Worm (Caenorhabditis elegans): ENCODE data around the gene R74.8.

R74.8 gene

ce11 chrIII:4193659-4194103 is 12.4 kb upstream of the R74.8 start, which contains the start of gene xbp-1 (continued):
- TF ChIP-seq Y5F2A.4 (GFP tag; optimal IDR thresholded peaks at IDR 0.05) = no peak
- TF ChIP-seq dmd-9 (GFP tag; IDR thresholded peaks at IDR 0.05) = peak; percentile 63; the same call in 1 of the 2 replicates
- TF ChIP-seq T20F7.1 (GFP tag; optimal IDR thresholded peaks at IDR 0.05) = peak; percentile 88
- TF ChIP-seq hlh-30 (tag; optimal IDR thresholded peaks at IDR 0.05; ENCODE audit: insufficient read depth) = peak; percentile 94
- peak; percentile 45; the same call in 1 of the 2 replicates for TF ChIP-seq daf-19 (GFP tag; conservative IDR thresholded peaks at IDR 0.05)
- peak; percentile 90 for TF ChIP-seq mes-2 (tag; optimal IDR thresholded peaks at IDR 0.05; ENCODE audit: poor library complexity, severe bottlenecking)
- TF ChIP-seq mdl-1 (tag; optimal IDR thresholded peaks at IDR 0.05) = peak; percentile 74 to 93
- no peak for TF ChIP-seq zag-1 (tag; optimal IDR thresholded peaks at IDR 0.05)
- TF ChIP-seq set-16 (GFP tag; IDR thresholded peaks at IDR 0.05) = peak; percentile 39
- peak; percentile 99 for TF ChIP-seq aha-1 (tag)
- no peak for TF ChIP-seq ces-1 (GFP tag; optimal IDR thresholded peaks at IDR 0.05)
- TF ChIP-seq F26F4.8 (GFP tag; conservative IDR thresholded peaks at IDR 0.05) = no peak
- TF ChIP-seq zfp-2 (tag; optimal IDR thresholded peaks at IDR 0.05) = peak; percentile 49
- TF ChIP-seq lsy-2 (tag; optimal IDR thresholded peaks at IDR 0.05) = peak; percentile 82 to 94
- TF ChIP-seq ceh-82 (tag; optimal IDR thresholded peaks at IDR 0.05) = no peak
- TF ChIP-seq egl-43 (GFP tag; IDR thresholded peaks at IDR 0.05) = peak; percentile 65
- TF ChIP-seq arid-1 (GFP tag; conservative IDR thresholded peaks at IDR 0.05) = no peak
- TF ChIP-seq lin-15B (tag; optimal IDR thresholded peaks at IDR 0.05) = no peak
- TF ChIP-seq fos-1 (tag; optimal IDR thresholded peaks at IDR 0.05) = no peak
- TF ChIP-seq mdt-29 (GFP tag; IDR thresholded peaks at IDR 0.05) = peak; percentile 49; the same call in 1 of the 2 replicates
- TF ChIP-seq nhr-77 (tag; optimal IDR thresholded peaks at IDR 0.05) = peak; percentile 91
- TF ChIP-seq ceh-28 (tag; optimal IDR thresholded peaks at IDR 0.05) = no peak
- no peak for TF ChIP-seq gei-8 (GFP tag; optimal IDR thresholded peaks at IDR 0.05)
- TF ChIP-seq mep-1 (tag; optimal IDR thresholded peaks at IDR 0.05) = peak; percentile 92
- peak; percentile 75 for TF ChIP-seq hmg-1.1 (GFP tag; IDR thresholded peaks at IDR 0.05)
- peak; percentile 4 for TF ChIP-seq duxl-1 (tag; optimal IDR thresholded peaks at IDR 0.05; ENCODE audit: poor library complexity)
- peak; percentile 78 for TF ChIP-seq zip-2 (tag; optimal IDR thresholded peaks at IDR 0.05)
- TF ChIP-seq ama-1 (optimal IDR thresholded peaks at IDR 0.05) = peak; percentile 91
- TF ChIP-seq daf-12 (tag; optimal IDR thresholded peaks at IDR 0.05) = no peak
- TF ChIP-seq R02D3.7 (tag; optimal IDR thresholded peaks at IDR 0.05) = no peak

DNA sequence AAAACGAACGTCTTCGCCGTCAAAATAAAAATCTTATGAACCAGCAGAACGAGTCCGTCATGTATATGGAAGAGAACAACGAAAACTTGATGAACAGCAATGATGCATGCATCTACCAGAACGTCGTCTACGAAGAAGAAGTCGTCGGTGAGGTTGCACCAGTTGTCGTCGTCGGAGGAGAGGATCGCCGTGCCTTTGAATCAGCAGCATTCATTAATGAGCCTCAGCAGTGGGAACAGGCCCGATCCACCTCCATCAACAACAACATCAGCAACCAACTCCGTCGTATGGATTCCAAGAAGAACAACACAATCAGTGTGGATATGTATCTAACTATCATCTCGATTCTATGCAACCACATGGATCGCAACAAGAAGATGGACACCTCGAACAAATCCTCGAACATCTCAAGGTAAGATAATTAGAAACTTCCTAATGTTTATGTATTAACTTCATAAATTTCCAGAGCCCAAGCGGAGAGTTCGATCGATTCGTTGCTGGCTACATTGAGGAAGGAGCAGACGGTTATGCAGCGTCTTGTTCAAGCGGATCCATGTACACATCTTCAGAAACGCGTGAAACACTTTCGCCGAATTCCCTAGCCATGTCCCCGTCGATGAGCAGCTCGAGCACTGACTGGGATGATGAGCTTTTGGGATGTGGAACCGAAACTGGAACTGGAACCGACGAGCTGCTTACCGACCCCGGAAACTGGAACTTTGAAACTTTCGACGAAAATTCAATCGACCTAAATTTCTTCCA is 11.5 kb upstream of the R74.8 start:
- TF ChIP-seq set-16 (GFP tag; IDR thresholded peaks at IDR 0.05) (peak; percentile 25; the same call in 1 of the 2 replicates), nhr-76 (tag; optimal IDR thresholded peaks at IDR 0.05) (no peak), D1046.2 (GFP tag; IDR thresholded peaks at IDR 0.05) (no peak), arid-1 (GFP tag; conservative IDR thresholded peaks at IDR 0.05) (no peak), gei-8 (GFP tag; optimal IDR thresholded peaks at IDR 0.05) (no peak), hmg-1.1 (GFP tag; IDR thresholded peaks at IDR 0.05) (no peak), zip-2 (tag; optimal IDR thresholded peaks at IDR 0.05) (no peak), lin-39 (tag; optimal IDR thresholded peaks at IDR 0.05) (no peak), egl-43 (GFP tag; IDR thresholded peaks at IDR 0.05) (peak; percentile 60), ZK337.2 (GFP tag; IDR thresholded peaks at IDR 0.05) (0 out of 2 replicates have a peak, but pooled peaks have one; percentile 35), madf-9 (GFP tag; conservative IDR thresholded peaks at IDR 0.05) (no peak), pha-4 (GFP tag; IDR thresholded peaks at IDR 0.05) (0 out of 2 replicates have a peak, but pooled peaks have one; percentile 14), pha-4 (tag; optimal IDR thresholded peaks at IDR 0.05) (no peak), Y48G9A.11 (GFP tag; IDR thresholded peaks at IDR 0.05) (no peak), aha-1 (tag) (peak; percentile 97), daf-12 (tag; optimal IDR thresholded peaks at IDR 0.05) (no peak), lin-1 (GFP tag; IDR thresholded peaks at IDR 0.05) (no peak)
